Worm (Caenorhabditis elegans): ENCODE data around the gene try-8.

Gene try-8

DNA sequence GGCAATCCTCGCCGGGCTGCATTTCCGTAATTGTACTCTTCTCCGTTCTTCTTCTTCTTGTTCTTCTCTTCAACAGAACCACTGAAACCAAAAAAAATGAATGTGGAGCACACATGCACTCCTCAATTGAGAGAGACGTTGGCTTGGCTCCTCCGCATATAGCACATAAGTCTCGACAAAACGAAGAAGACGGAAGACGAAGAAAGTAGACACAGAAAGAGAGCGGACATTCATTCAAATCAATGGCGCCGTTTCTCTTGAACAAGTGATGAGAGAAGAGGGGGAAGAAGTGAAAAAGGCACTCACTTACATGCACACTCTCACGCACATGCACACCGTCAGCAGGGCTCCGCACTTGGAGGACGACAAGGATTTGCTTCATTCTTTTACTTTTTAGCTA lies 16.6 kb downstream of the try-8 start, which contains the start of gene F25E5.9 (continued):
- TF ChIP-seq egl-27 (tag; optimal IDR thresholded peaks at IDR 0.05) (no peak), ceh-82 (tag; optimal IDR thresholded peaks at IDR 0.05) (no peak), daf-12 (tag; optimal IDR thresholded peaks at IDR 0.05) (no peak), tra-1 (GFP tag; IDR thresholded peaks at IDR 0.05) (0 out of 2 replicates have a peak, but pooled peaks have one; percentile 11), ceh-32 (tag; optimal IDR thresholded peaks at IDR 0.05; ENCODE audit: poor library complexity) (no peak), D1046.2 (GFP tag; IDR thresholded peaks at IDR 0.05) (0 out of 2 replicates have a peak, but pooled peaks have one; percentile 40), pqm-1 (tag; optimal IDR thresholded peaks at IDR 0.05) (no peak), ZK546.5 (tag; optimal IDR thresholded peaks at IDR 0.05) (no peak), nhr-11 (tag; optimal IDR thresholded peaks at IDR 0.05) (no peak), mep-1 (tag; optimal IDR thresholded peaks at IDR 0.05) (no peak), nhr-42 (GFP tag; IDR thresholded peaks at IDR 0.05) (no peak), rbr-2 (tag; optimal IDR thresholded peaks at IDR 0.05) (peak; percentile 28), F44E2.7 (GFP tag; IDR thresholded peaks at IDR 0.05) (no peak), madf-5 (GFP tag; IDR thresholded peaks at IDR 0.05) (no peak), lim-7 (GFP tag; IDR thresholded peaks at IDR 0.05) (no peak), snpc-4 (tag; optimal IDR thresholded peaks at IDR 0.05) (no peak), spr-3 (GFP tag; optimal IDR thresholded peaks at IDR 0.05) (no peak), Y75B8A.6 (GFP tag; IDR thresholded peaks at IDR 0.05) (no peak), zip-11 (GFP tag; IDR thresholded peaks at IDR 0.05) (no peak), lin-29 (GFP tag; IDR thresholded peaks at IDR 0.05) (no peak), mxl-3 (GFP tag; optimal IDR thresholded peaks at IDR 0.05) (peak; percentile 16), fos-1 (tag; optimal IDR thresholded peaks at IDR 0.05) (no peak), daf-8 (GFP tag; IDR thresholded peaks at IDR 0.05) (no peak), nhr-10 (tag; optimal IDR thresholded peaks at IDR 0.05) (no peak), hif-1 (tag; optimal IDR thresholded peaks at IDR 0.05) (peak in 1 of 2 experiments; percentile 3), dmd-8 (GFP tag; IDR thresholded peaks at IDR 0.05) (no peak), skn-1 (tag; optimal IDR thresholded peaks at IDR 0.05) (no peak), madf-9 (GFP tag; conservative IDR thresholded peaks at IDR 0.05) (no peak), cey-2 (tag; optimal IDR thresholded peaks at IDR 0.05; ENCODE audit: borderline replicate concordance, insufficient read depth) (no peak), unc-39 (tag; optimal IDR thresholded peaks at IDR 0.05) (no peak), daf-16 (GFP tag; optimal IDR thresholded peaks at IDR 0.05) (no peak), daf-16 (tag; optimal IDR thresholded peaks at IDR 0.05) (no peak), ama-1 (optimal IDR thresholded peaks at IDR 0.05) (no peak), zfp-3 (GFP tag; conservative IDR thresholded peaks at IDR 0.05) (no peak), nhr-237 (tag; optimal IDR thresholded peaks at IDR 0.05) (no peak)

DNA sequence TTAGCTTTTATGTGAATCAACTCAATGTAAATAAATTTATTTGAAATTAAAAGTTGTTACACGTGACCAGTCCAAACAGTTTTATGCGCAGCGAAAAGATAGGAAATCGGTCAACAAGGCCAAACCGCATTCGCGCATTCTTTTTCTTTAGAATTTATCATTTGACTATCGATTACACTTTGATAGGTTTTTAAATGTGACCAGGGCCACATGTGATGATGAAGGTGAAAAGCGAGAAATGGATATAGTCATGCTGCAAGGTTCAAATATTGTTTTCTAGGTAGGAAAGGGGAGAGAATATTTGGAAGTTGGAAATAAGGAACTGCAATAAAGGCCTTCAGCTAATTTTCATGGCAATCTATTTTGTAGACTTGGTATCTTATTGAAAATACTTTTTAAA lies 17.2 kb downstream of the try-8 start:
- no peak for TF ChIP-seq F44E2.7 (GFP tag; IDR thresholded peaks at IDR 0.05)
- peak; percentile 66 for TF ChIP-seq aha-1 (tag)
- TF ChIP-seq R02D3.7 (tag; optimal IDR thresholded peaks at IDR 0.05), result no peak
- TF ChIP-seq spr-3 (GFP tag; optimal IDR thresholded peaks at IDR 0.05), result no peak
- no peak for TF ChIP-seq F49E8.2 (tag; optimal IDR thresholded peaks at IDR 0.05; ENCODE audit: borderline replicate concordance)
- peak; percentile 34 for TF ChIP-seq dve-1 (tag; optimal IDR thresholded peaks at IDR 0.05; ENCODE audit: insufficient read depth)
- no peak for TF ChIP-seq zip-2 (tag; optimal IDR thresholded peaks at IDR 0.05)
- no peak for TF ChIP-seq nhr-77 (tag; optimal IDR thresholded peaks at IDR 0.05)
- TF ChIP-seq ceh-28 (tag; optimal IDR thresholded peaks at IDR 0.05), result no peak
- TF ChIP-seq Y105C5A.15 (GFP tag; IDR thresholded peaks at IDR 0.05), result no peak
- TF ChIP-seq lsy-2 (tag; optimal IDR thresholded peaks at IDR 0.05), result peak in 1 of 2 experiments; percentile 41
- no peak for TF ChIP-seq fkh-10 (GFP tag; optimal IDR thresholded peaks at IDR 0.05)
- no peak for TF ChIP-seq nhr-6 (tag; optimal IDR thresholded peaks at IDR 0.05)
- TF ChIP-seq nhr-10 (tag; optimal IDR thresholded peaks at IDR 0.05), result no peak
- no peak for TF ChIP-seq php-3 (GFP tag; IDR thresholded peaks at IDR 0.05)
- TF ChIP-seq ceh-82 (tag; optimal IDR thresholded peaks at IDR 0.05), result no peak
- TF ChIP-seq hif-1 (tag; optimal IDR thresholded peaks at IDR 0.05), result no peak
- TF ChIP-seq nhr-237 (tag; optimal IDR thresholded peaks at IDR 0.05), result no peak
- TF ChIP-seq unc-39 (tag; optimal IDR thresholded peaks at IDR 0.05), result no peak
- no peak for TF ChIP-seq lim-7 (GFP tag; IDR thresholded peaks at IDR 0.05)
- TF ChIP-seq lin-1 (GFP tag; IDR thresholded peaks at IDR 0.05), result no peak
- no peak for TF ChIP-seq dmd-6 (GFP tag; IDR thresholded peaks at IDR 0.05)
- no peak for TF ChIP-seq T20F7.1 (GFP tag; optimal IDR thresholded peaks at IDR 0.05)
- TF ChIP-seq madf-9 (GFP tag; conservative IDR thresholded peaks at IDR 0.05), result no peak
- TF ChIP-seq nhr-102 (tag; optimal IDR thresholded peaks at IDR 0.05), result peak; percentile 1
- no peak for TF ChIP-seq arid-1 (GFP tag; conservative IDR thresholded peaks at IDR 0.05)
- no peak for TF ChIP-seq lin-38 (GFP tag; IDR thresholded peaks at IDR 0.05)
- no peak for TF ChIP-seq rbr-2 (tag; optimal IDR thresholded peaks at IDR 0.05)

Data from whole organism, L4 larva.